Fruit fly (Drosophila melanogaster): ENCODE data around the gene Sap47.

Sap47 gene

DNA sequence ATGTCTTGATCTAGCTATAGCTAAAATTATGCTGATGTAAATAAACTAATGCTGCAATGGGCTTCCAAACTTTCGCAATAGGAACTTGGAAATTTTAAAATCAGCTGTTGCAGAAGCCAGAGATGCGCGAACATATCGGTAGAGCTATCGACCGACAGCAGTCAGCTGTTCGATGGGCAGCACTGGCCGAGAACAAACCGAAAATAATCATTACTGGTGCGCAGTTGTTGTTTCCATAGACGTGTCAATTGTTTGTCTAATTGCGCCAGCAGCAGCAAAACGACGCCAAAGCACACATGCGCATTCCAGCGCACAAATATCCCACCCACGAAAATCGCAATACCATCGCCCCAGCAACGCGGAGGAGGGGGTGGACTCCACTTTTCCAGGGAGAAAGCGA lies at the start of gene Sap47:
TSS of gene Sap47 (plus strand) at position 149 of the 400 bp plus-strand sequence.
- TF ChIP-seq gro (GFP tag; optimal IDR thresholded peaks at IDR 0.05): no peak
- TF ChIP-seq zen2 (GFP tag; IDR thresholded peaks at IDR 0.05; ENCODE audit: partially characterized antibody): peak; percentile 79
- peak in 1 of 2 experiments; percentile 19 for TF ChIP-seq Trl (optimal IDR thresholded peaks at IDR 0.05)
- no peak for TF ChIP-seq Trl (GFP tag; optimal IDR thresholded peaks at IDR 0.05)
- TF ChIP-seq CG10267 (tag; optimal IDR thresholded peaks at IDR 0.05): peak; percentile 5
- TF ChIP-seq CG1603 (tag; optimal IDR thresholded peaks at IDR 0.05): peak; percentile 53
- TF ChIP-seq Aef1 (GFP tag; IDR thresholded peaks at IDR 0.05): peak; percentile 37; the same call in 1 of the 3 replicates
- 0 out of 2 replicates have a peak, but pooled peaks have one; percentile 9 for TF ChIP-seq Atf6 (GFP tag; IDR thresholded peaks at IDR 0.05)
- peak; percentile 75 for TF ChIP-seq vnd (GFP tag; IDR thresholded peaks at IDR 0.05; ENCODE audit: partially characterized antibody)
- TF ChIP-seq NC2α (GFP tag; optimal IDR thresholded peaks at IDR 0.05): no peak
- peak; percentile 43 for TF ChIP-seq Myb (GFP tag; optimal IDR thresholded peaks at IDR 0.05)
- TF ChIP-seq sr (GFP tag; IDR thresholded peaks at IDR 0.05): 0 out of 3 replicates have a peak, but pooled peaks have one; percentile 8
- peak; percentile 57 for TF ChIP-seq CG12769 (tag; optimal IDR thresholded peaks at IDR 0.05)
- no peak for TF ChIP-seq CG10366 (GFP tag; IDR thresholded peaks at IDR 0.05)
- TF ChIP-seq HLH54F (GFP tag; optimal IDR thresholded peaks at IDR 0.05): no peak
- TF ChIP-seq CG12391 (tag; optimal IDR thresholded peaks at IDR 0.05): peak; percentile 28
- TF ChIP-seq abd-A (tag; optimal IDR thresholded peaks at IDR 0.05): peak; percentile 96
- TF ChIP-seq CG16813 (GFP tag; IDR thresholded peaks at IDR 0.05; ENCODE audit: partially characterized antibody): peak; percentile 76
- TF ChIP-seq CG17829 (tag; optimal IDR thresholded peaks at IDR 0.05): peak; percentile 21
- TF ChIP-seq MBD-R2 (GFP tag; IDR thresholded peaks at IDR 0.05): peak; percentile 99
- TF ChIP-seq Side (GFP tag; optimal IDR thresholded peaks at IDR 0.05): no peak
- TF ChIP-seq hb (GFP tag; IDR thresholded peaks at IDR 0.05; ENCODE audit: partially characterized antibody): peak; percentile 65; the same call in 2 of the 3 replicates
- peak; percentile 74 for TF ChIP-seq nerfin-2 (GFP tag; IDR thresholded peaks at IDR 0.05; ENCODE audit: partially characterized antibody)
- peak; percentile 76; the same call in 2 of the 3 replicates for TF ChIP-seq Opbp (GFP tag; IDR thresholded peaks at IDR 0.05; ENCODE audit: partially characterized antibody)
- TF ChIP-seq mirr (GFP tag; optimal IDR thresholded peaks at IDR 0.05): peak; percentile 41
- peak; percentile 59 for TF ChIP-seq YL-1 (GFP tag; optimal IDR thresholded peaks at IDR 0.05)
- TF ChIP-seq rib (GFP tag; IDR thresholded peaks at IDR 0.05): 0 out of 2 replicates have a peak, but pooled peaks have one; percentile 21
- peak; percentile 88 for TF ChIP-seq amos (GFP tag; IDR thresholded peaks at IDR 0.05; ENCODE audit: partially characterized antibody)
- peak in 1 of 2 experiments; percentile 73 for TF ChIP-seq Pdp1 (GFP tag; optimal IDR thresholded peaks at IDR 0.05)
- peak; percentile 80 for TF ChIP-seq onecut (GFP tag; IDR thresholded peaks at IDR 0.05)
- peak; percentile 13 for TF ChIP-seq HmgD (GFP tag; optimal IDR thresholded peaks at IDR 0.05)
- TF ChIP-seq H2.0 (GFP tag; IDR thresholded peaks at IDR 0.05): no peak
- peak; percentile 23 for TF ChIP-seq Nf-YC (tag; optimal IDR thresholded peaks at IDR 0.05)
- peak; percentile 92 to 100 for TF ChIP-seq crp (GFP tag; optimal IDR thresholded peaks at IDR 0.05)
- TF ChIP-seq row (GFP tag; IDR thresholded peaks at IDR 0.05): peak; percentile 54; the same call in 2 of the 3 replicates
- TF ChIP-seq Rfx (GFP tag; IDR thresholded peaks at IDR 0.05): peak; percentile 52; the same call in 1 of the 2 replicates
- peak; percentile 40 for TF ChIP-seq exex (tag; optimal IDR thresholded peaks at IDR 0.05)
- TF ChIP-seq CG3995 (GFP tag; optimal IDR thresholded peaks at IDR 0.05): peak; percentile 56
- peak; percentile 32; the same call in 1 of the 3 replicates for TF ChIP-seq CG11695 (GFP tag; IDR thresholded peaks at IDR 0.05)
- peak; percentile 87 for TF ChIP-seq nerfin-1 (tag; optimal IDR thresholded peaks at IDR 0.05)
- peak; percentile 80 for TF ChIP-seq Sry-δ (GFP tag; optimal IDR thresholded peaks at IDR 0.05)
- TF ChIP-seq Hmr (GFP tag; optimal IDR thresholded peaks at IDR 0.05): peak; percentile 26
- TF ChIP-seq CG2199 (GFP tag; IDR thresholded peaks at IDR 0.05): 0 out of 3 replicates have a peak, but pooled peaks have one; percentile 11
- no peak for TF ChIP-seq CG10274 (GFP tag; optimal IDR thresholded peaks at IDR 0.05)
- peak; percentile 38 for TF ChIP-seq Sin3A (optimal IDR thresholded peaks at IDR 0.05)
- peak; percentile 92 for TF ChIP-seq CG34224 (GFP tag; IDR thresholded peaks at IDR 0.05; ENCODE audit: partially characterized antibody)
- TF ChIP-seq CG15514 (GFP tag; optimal IDR thresholded peaks at IDR 0.05): peak; percentile 48
- no peak for TF ChIP-seq CG11093 (GFP tag; IDR thresholded peaks at IDR 0.05)
- peak; percentile 47 for TF ChIP-seq CrebB (tag; optimal IDR thresholded peaks at IDR 0.05)

Measured in whole organism, embryonic.